Fruit fly (Drosophila melanogaster) whole organism, embryonic: ENCODE data around the gene CG6345.

ENCODE experiments used
- CG10274 ChIP-seq: fragments of 200-800 bp; sonication (Bioruptor generic); optimal IDR thresholded peaks from 3 replicates; lab custom pipeline; 2017; ENCODE audit warnings: missing biosample characterization, mild to moderate bottlenecking, missing genetic modification characterization
- CG14710 ChIP-seq: fragments of 200-800 bp; sonication (Bioruptor generic); optimal IDR thresholded peaks from 3 replicates; lab custom pipeline; 2019; ENCODE audit warnings: missing biosample characterization, mild to moderate bottlenecking, missing genetic modification characterization, moderate library complexity
- CG1602 ChIP-seq: fragments of 200-800 bp; sonication (Bioruptor generic); optimal IDR thresholded peaks from 3 replicates; lab custom pipeline; 2016; ENCODE audit warnings: missing biosample characterization, missing genetic modification characterization
- CG1832 ChIP-seq: fragments of 200-800 bp; sonication (Bioruptor generic); optimal IDR thresholded peaks from 2 replicates; lab custom pipeline; 2017; ENCODE audit warnings: missing biosample characterization, mild to moderate bottlenecking, missing genetic modification characterization, inconsistent platforms
- CG43689 ChIP-seq: fragments of 200-800 bp; sonication (Bioruptor generic); IDR thresholded peaks from 2 replicates; pipeline ENCODE4 v1.3.6; 2022; ENCODE audit warnings: missing biosample characterization, missing genetic modification characterization
- CG4854 ChIP-seq: fragments of 200-800 bp; sonication (Bioruptor generic); optimal IDR thresholded peaks from 2 replicates; lab custom pipeline; 2016; ENCODE audit warnings: missing biosample characterization, missing genetic modification characterization, inconsistent platforms
- CG7271 ChIP-seq: fragments of 200-800 bp; sonication (Bioruptor generic); optimal IDR thresholded peaks from 2 replicates; lab custom pipeline; 2018; ENCODE audit warnings: missing biosample characterization, mild to moderate bottlenecking, missing genetic modification characterization, moderate library complexity
- CG8359 ChIP-seq: fragments of 200-800 bp; sonication (Bioruptor generic); optimal IDR thresholded peaks from 2 replicates; lab custom pipeline; 2017; ENCODE audit warnings: missing biosample characterization, mild to moderate bottlenecking, missing genetic modification characterization, borderline replicate concordance
- CrebB ChIP-seq: fragments of 200-800 bp; sonication (Bioruptor generic); optimal IDR thresholded peaks from 3 replicates; lab custom pipeline; 2018; ENCODE audit warnings: missing biosample characterization, mild to moderate bottlenecking, missing genetic modification characterization
- D19A ChIP-seq: fragments of 200-800 bp; optimal IDR thresholded peaks from 3 replicates; lab custom pipeline; 2019; ENCODE audit warnings: missing biosample characterization, mild to moderate bottlenecking, missing genetic modification characterization, moderate library complexity
- Opbp ChIP-seq: fragments of 200-800 bp; sonication (Bioruptor generic); IDR thresholded peaks from 3 replicates; pipeline ENCODE4 v1.3.6; 2022; ENCODE audit warnings: missing biosample characterization, missing genetic modification characterization; ENCODE audit not compliant: partially characterized antibody
- lola ChIP-seq, 3 experiments: fragments of >200 bp in 2 of 3; fragments of 200-800 bp in 1 of 3; sonication (Bioruptor generic) in 1 of 3; optimal IDR thresholded peaks; 2 replicates each; lab custom pipeline; 2017 to 2019; ENCODE audit warnings: missing biosample characterization in 3 of 3, missing genetic modification characterization in 3 of 3, mild to moderate bottlenecking in 1 of 3, moderate library complexity in 1 of 3

- no peak for TF ChIP-seq CrebB (tag; lab: Kevin White, UChicago)
- TF ChIP-seq CG1832 (GFP tag; lab: Kevin White, UChicago) = no peak
- no peak for TF ChIP-seq lola (GFP tag; optimal IDR thresholded peaks at IDR 0.05; lab: Kevin White, UChicago)
- no peak for TF ChIP-seq CG10274
- TF ChIP-seq CG43689 (GFP tag; lab: Robert Waterston, UW) = no peak
- no peak for TF ChIP-seq CG7271
- no peak for TF ChIP-seq CG4854 (GFP tag; lab: Kevin White, UChicago)
- no peak for TF ChIP-seq Opbp (GFP tag; lab: Robert Waterston, UW)
- no peak for TF ChIP-seq CG1602
- TF ChIP-seq D19A (tag; lab: Kevin White, UChicago) = no peak
- no peak for TF ChIP-seq CG8359 (GFP tag; lab: Kevin White, UChicago)
- TF ChIP-seq CG14710 (tag; lab: Kevin White, UChicago) = no peak
These were observed 17.6 kb upstream of the CG6345 start for dm6 chr3R:10433408-10433980.
